Fruit fly (Drosophila melanogaster) whole organism, embryonic: ENCODE data around the gene CG5382.
A peak's percentile ranks its signal among the peaks of the same experiment; 100 is the strongest.

Experiments
- CG17328 ChIP-seq: fragments of 200-800 bp; sonication (Bioruptor generic); IDR thresholded peaks from 2 replicates; pipeline ENCODE4 v1.3.6; 2022; ENCODE audit warnings: missing biosample characterization, missing genetic modification characterization
- CG30020 ChIP-seq: fragments of 200-800 bp; optimal IDR thresholded peaks from 2 replicates; lab custom pipeline; 2019; ENCODE audit warnings: missing biosample characterization, mild to moderate bottlenecking, missing genetic modification characterization, moderate library complexity
- CG6765 ChIP-seq: fragments of 200-800 bp; sonication (Bioruptor generic); optimal IDR thresholded peaks from 3 replicates; lab custom pipeline; 2017; ENCODE audit warnings: missing biosample characterization, mild to moderate bottlenecking, missing genetic modification characterization
- CG7372 ChIP-seq: fragments of 200-800 bp; sonication (Bioruptor generic); IDR thresholded peaks from 2 replicates; pipeline ENCODE4 v1.3.6; 2022; ENCODE audit warnings: missing biosample characterization, missing genetic modification characterization
- CG9727 ChIP-seq: fragments of 200-800 bp; sonication (Bioruptor generic); optimal IDR thresholded peaks from 3 replicates; lab custom pipeline; 2017; ENCODE audit warnings: missing biosample characterization, mild to moderate bottlenecking, missing genetic modification characterization
- D ChIP-seq, 2 experiments: fragments of 200-800 bp in 1 of 2; fragments of >200 bp in 1 of 2; sonication (Bioruptor generic) in 1 of 2; optimal IDR thresholded peaks; 2 replicates in 1 of 2; 3 replicates in 1 of 2; lab custom pipeline; 2017; ENCODE audit warnings: mild to moderate bottlenecking in 1 of 2, missing biosample characterization in 1 of 2, missing genetic modification characterization in 1 of 2, missing genetic modification reagents in 1 of 2
- Dfd ChIP-seq, 2 experiments: fragments of >200 bp; optimal IDR thresholded peaks; 2 replicates each; lab custom pipeline; 2017; ENCODE audit warnings: missing biosample characterization in 2 of 2, missing genetic modification characterization in 2 of 2
- E2f2 ChIP-seq: fragments of 200-800 bp; sonication (Bioruptor generic); IDR thresholded peaks from 2 replicates; pipeline ENCODE4 v1.3.6; 2022; ENCODE audit warnings: missing biosample characterization, missing genetic modification characterization
- NFAT ChIP-seq: fragments of 200-800 bp; sonication (Bioruptor generic); IDR thresholded peaks from 2 replicates; pipeline ENCODE4 v1.3.6; 2022; ENCODE audit warnings: missing biosample characterization, missing genetic modification characterization
- Opbp ChIP-seq: fragments of 200-800 bp; sonication (Bioruptor generic); IDR thresholded peaks from 3 replicates; pipeline ENCODE4 v1.3.6; 2022; ENCODE audit warnings: missing biosample characterization, missing genetic modification characterization; ENCODE audit not compliant: partially characterized antibody
- al ChIP-seq: fragments of 200-800 bp; sonication (Bioruptor generic); IDR thresholded peaks from 2 replicates; pipeline ENCODE4 v1.3.6; 2022; ENCODE audit warnings: missing biosample characterization, missing genetic modification characterization
- lov ChIP-seq, 2 experiments: fragments of 200-800 bp in 1 of 2; fragments of >200 bp in 1 of 2; sonication (Bioruptor generic) in 1 of 2; IDR thresholded peaks in 1 of 2; optimal IDR thresholded peaks in 1 of 2; 2 replicates in 1 of 2; 3 replicates in 1 of 2; pipeline versions ENCODE4 v1.3.6 to Lab custom; 2017 to 2022; ENCODE audit warnings: missing biosample characterization in 1 of 2, missing genetic modification characterization in 1 of 2
- pan ChIP-seq, 4 experiments: fragments of >200 bp in 3 of 4; fragments of 200-800 bp in 1 of 4; sonication (Bioruptor generic) in 1 of 4; optimal IDR thresholded peaks in 3 of 4; IDR thresholded peaks in 1 of 4; 2 replicates each; pipeline versions ENCODE4 v1.3.6 to Lab custom; 2017 to 2022; ENCODE audit warnings: missing biosample characterization in 2 of 4, missing genetic modification characterization in 2 of 4, mixed read lengths in 1 of 4
- pzg ChIP-seq: fragments of 200-800 bp; sonication (Bioruptor generic); optimal IDR thresholded peaks from 3 replicates; lab custom pipeline; 2018; ENCODE audit warnings: missing biosample characterization, mild to moderate bottlenecking, missing genetic modification characterization, moderate library complexity
- row ChIP-seq: fragments of 200-800 bp; sonication (Bioruptor generic); IDR thresholded peaks from 3 replicates; pipeline ENCODE4 v1.3.6; 2022; ENCODE audit warnings: missing biosample characterization, missing genetic modification characterization
- vfl ChIP-seq: fragments of 200-800 bp; sonication (Bioruptor generic); optimal IDR thresholded peaks from 2 replicates; lab custom pipeline; 2016; ENCODE audit warnings: missing biosample characterization, missing genetic modification characterization
- zfh2 ChIP-seq: fragments of 200-800 bp; sonication (Bioruptor generic); optimal IDR thresholded peaks from 2 replicates; lab custom pipeline; 2016; ENCODE audit warnings: missing biosample characterization, missing genetic modification characterization

CG5382 gene

dm6 chr3R:22324736-22325135, 41.0 kb downstream of the CG5382 start (continued):
- TF ChIP-seq row, result peak; percentile 43; the same call in 1 of the 3 replicates
- no peak for TF ChIP-seq CG9727 (GFP tag; lab: Kevin White, UChicago)
- TF ChIP-seq Opbp (GFP tag; lab: Robert Waterston, UW), result no peak
- no peak for TF ChIP-seq CG6765
- TF ChIP-seq D (optimal IDR thresholded peaks at IDR 0.05; lab: Kevin White, UChicago), result no peak
- TF ChIP-seq D (GFP tag; optimal IDR thresholded peaks at IDR 0.05; lab: Kevin White, UChicago), result peak; percentile 25
- TF ChIP-seq zfh2 (GFP tag; lab: Kevin White, UChicago), result no peak
- TF ChIP-seq E2f2, result no peak
- TF ChIP-seq al (GFP tag; lab: Robert Waterston, UW), result no peak
- TF ChIP-seq CG30020 (tag; lab: Kevin White, UChicago), result no peak
- TF ChIP-seq pan (optimal IDR thresholded peaks at IDR 0.05; lab: Kevin White, UChicago), result no peak
- TF ChIP-seq pan (GFP tag; optimal IDR thresholded peaks at IDR 0.05 in 1 of 2, IDR thresholded peaks at IDR 0.05 in 1 of 2), result no peak
- no peak for TF ChIP-seq NFAT (GFP tag; lab: Robert Waterston, UW)
- TF ChIP-seq CG17328 (GFP tag; lab: Robert Waterston, UW), result peak; percentile 40; the same call in 1 of the 2 replicates
- TF ChIP-seq vfl (GFP tag; lab: Kevin White, UChicago), result no peak
- no peak for TF ChIP-seq Dfd (GFP tag; optimal IDR thresholded peaks at IDR 0.05; lab: Kevin White, UChicago)
- TF ChIP-seq CG7372, result no peak

DNA sequence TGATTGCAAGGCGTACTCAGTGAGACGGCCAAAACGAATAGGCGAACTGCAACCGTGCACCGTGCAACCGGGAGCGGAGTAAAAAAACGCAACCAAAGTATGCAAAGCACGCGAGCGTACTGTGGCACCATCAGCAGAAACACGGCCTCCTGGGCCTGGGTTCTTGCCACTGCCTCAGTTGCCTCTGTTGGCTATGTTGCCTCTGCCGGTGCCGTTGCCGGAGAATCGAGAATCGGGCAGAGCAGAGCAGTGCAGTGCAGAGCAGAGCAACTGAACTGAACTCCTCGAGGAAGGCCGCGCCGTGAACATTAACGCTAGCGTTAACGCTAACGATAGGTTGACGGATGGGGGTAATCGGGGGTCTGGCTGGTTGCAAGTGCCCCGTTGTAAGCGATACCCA, 41.8 kb downstream of the CG5382 start, which contains the start of gene CG34377:
TSS of gene CG34377 (minus strand) at position 101 of the 400 bp plus-strand sequence.
- TF ChIP-seq lov (optimal IDR thresholded peaks at IDR 0.05; lab: Kevin White, UChicago), result no peak
- TF ChIP-seq lov (GFP tag; IDR thresholded peaks at IDR 0.05; lab: Robert Waterston, UW), result 0 out of 3 replicates have a peak, but pooled peaks have one; percentile 21
- TF ChIP-seq pzg (GFP tag; lab: Kevin White, UChicago), result no peak
- TF ChIP-seq, all 482 proteins: peak for 1
